Fruit fly (Drosophila melanogaster): ENCODE data around the gene CG5808.

DNA sequence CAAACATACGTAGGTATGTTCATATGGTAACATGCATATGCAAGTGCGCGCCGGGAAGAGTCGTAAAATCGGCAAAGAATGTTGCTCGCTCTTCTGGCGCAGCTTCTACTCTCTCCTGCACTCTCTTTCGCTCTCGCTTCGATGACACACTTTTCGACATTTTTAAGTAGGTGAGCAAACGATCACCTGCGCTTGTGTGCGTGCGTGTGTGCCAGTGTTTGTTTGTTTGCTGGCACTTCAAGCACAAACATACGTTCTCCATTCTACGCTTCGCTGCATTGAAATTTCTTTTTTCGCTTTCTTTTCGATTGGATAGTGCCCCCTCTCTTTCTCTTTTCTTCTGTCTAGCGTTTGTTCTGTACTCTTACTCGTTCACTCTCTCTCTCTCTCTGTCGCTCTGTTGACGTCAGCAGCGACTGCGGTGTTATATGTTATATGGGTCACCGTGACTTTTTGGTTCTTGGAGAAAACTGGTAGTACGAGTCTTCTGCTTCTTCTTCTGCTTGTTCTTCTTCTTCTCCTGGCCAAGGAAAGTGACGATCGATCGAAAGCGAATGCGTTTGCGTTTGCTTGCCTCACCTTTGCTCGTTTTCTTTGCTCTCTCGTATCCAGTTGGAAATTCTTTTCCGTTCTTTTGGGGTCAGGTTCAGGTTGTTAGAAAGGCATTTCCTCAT lies 49.0 kb downstream of the CG5808 start:
- TF ChIP-seq toe (GFP tag; optimal IDR thresholded peaks at IDR 0.05) (no peak), ovo (GFP tag; optimal IDR thresholded peaks at IDR 0.05) (no peak), CG33017 (tag; optimal IDR thresholded peaks at IDR 0.05) (no peak), Mnt (GFP tag; optimal IDR thresholded peaks at IDR 0.05) (no peak)
